Fruit fly (Drosophila melanogaster): Measurements from ENCODE around the gene CG9427.

The CG9427 gene

dm6 chr3R:9598099-9598498, 28.6 kb downstream of the CG9427 start:
- TF ChIP-seq brk (GFP tag; optimal IDR thresholded peaks at IDR 0.05) (no peak), fru (GFP tag; optimal IDR thresholded peaks at IDR 0.05) (peak; percentile 52), N (GFP tag; optimal IDR thresholded peaks at IDR 0.05) (no peak), dmrt93B (GFP tag; optimal IDR thresholded peaks at IDR 0.05) (peak; percentile 21), h (GFP tag; optimal IDR thresholded peaks at IDR 0.05) (peak; percentile 65), foxo (GFP tag; optimal IDR thresholded peaks at IDR 0.05) (peak in 1 of 2 experiments; percentile 70), HLH106 (tag; optimal IDR thresholded peaks at IDR 0.05) (peak; percentile 55), woc (GFP tag; optimal IDR thresholded peaks at IDR 0.05) (no peak), psq (GFP tag; optimal IDR thresholded peaks at IDR 0.05) (peak; percentile 42), GATAd (GFP tag; optimal IDR thresholded peaks at IDR 0.05) (no peak), sv (GFP tag; optimal IDR thresholded peaks at IDR 0.05) (no peak), ey (GFP tag; optimal IDR thresholded peaks at IDR 0.05) (peak; percentile 53), CG9705 (GFP tag; optimal IDR thresholded peaks at IDR 0.05) (no peak), CG32264 (GFP tag; optimal IDR thresholded peaks at IDR 0.05) (no peak), Hr83 (GFP tag; optimal IDR thresholded peaks at IDR 0.05; ENCODE audit: poor library complexity, severe bottlenecking) (no peak), jim (GFP tag; optimal IDR thresholded peaks at IDR 0.05) (no peak), Sp1 (GFP tag; optimal IDR thresholded peaks at IDR 0.05) (peak; percentile 41), OdsH (GFP tag; optimal IDR thresholded peaks at IDR 0.05) (peak; percentile 29), rgr (GFP tag; optimal IDR thresholded peaks at IDR 0.05) (peak; percentile 50), Hr78 (GFP tag; optimal IDR thresholded peaks at IDR 0.05) (no peak), CrebA (GFP tag; optimal IDR thresholded peaks at IDR 0.05; ENCODE audit: borderline replicate concordance) (no peak), Rel (GFP tag; optimal IDR thresholded peaks at IDR 0.05) (no peak), Rel (tag; optimal IDR thresholded peaks at IDR 0.05) (no peak), lola (GFP tag; optimal IDR thresholded peaks at IDR 0.05) (no peak), Hnf4 (GFP tag; optimal IDR thresholded peaks at IDR 0.05) (peak; percentile 24), br (GFP tag; optimal IDR thresholded peaks at IDR 0.05) (peak; percentile 59)

dm6 chr3R:9596615-9597014, 30.1 kb downstream of the CG9427 start:
- no peak for TF ChIP-seq woc (GFP tag; optimal IDR thresholded peaks at IDR 0.05)
- TF ChIP-seq CG32264 (GFP tag; optimal IDR thresholded peaks at IDR 0.05) = no peak
- TF ChIP-seq OdsH (GFP tag; optimal IDR thresholded peaks at IDR 0.05) = no peak
- TF ChIP-seq ey (GFP tag; optimal IDR thresholded peaks at IDR 0.05) = no peak
- no peak for TF ChIP-seq brk (GFP tag; optimal IDR thresholded peaks at IDR 0.05)
- no peak for TF ChIP-seq fru (GFP tag; optimal IDR thresholded peaks at IDR 0.05)
- TF ChIP-seq foxo (GFP tag; optimal IDR thresholded peaks at IDR 0.05) = no peak
- no peak for TF ChIP-seq HLH106 (tag; optimal IDR thresholded peaks at IDR 0.05)
- TF ChIP-seq dsf (GFP tag; optimal IDR thresholded peaks at IDR 0.05; ENCODE audit: borderline replicate concordance) = no peak
- TF ChIP-seq CG9705 (GFP tag; optimal IDR thresholded peaks at IDR 0.05) = no peak

DNA sequence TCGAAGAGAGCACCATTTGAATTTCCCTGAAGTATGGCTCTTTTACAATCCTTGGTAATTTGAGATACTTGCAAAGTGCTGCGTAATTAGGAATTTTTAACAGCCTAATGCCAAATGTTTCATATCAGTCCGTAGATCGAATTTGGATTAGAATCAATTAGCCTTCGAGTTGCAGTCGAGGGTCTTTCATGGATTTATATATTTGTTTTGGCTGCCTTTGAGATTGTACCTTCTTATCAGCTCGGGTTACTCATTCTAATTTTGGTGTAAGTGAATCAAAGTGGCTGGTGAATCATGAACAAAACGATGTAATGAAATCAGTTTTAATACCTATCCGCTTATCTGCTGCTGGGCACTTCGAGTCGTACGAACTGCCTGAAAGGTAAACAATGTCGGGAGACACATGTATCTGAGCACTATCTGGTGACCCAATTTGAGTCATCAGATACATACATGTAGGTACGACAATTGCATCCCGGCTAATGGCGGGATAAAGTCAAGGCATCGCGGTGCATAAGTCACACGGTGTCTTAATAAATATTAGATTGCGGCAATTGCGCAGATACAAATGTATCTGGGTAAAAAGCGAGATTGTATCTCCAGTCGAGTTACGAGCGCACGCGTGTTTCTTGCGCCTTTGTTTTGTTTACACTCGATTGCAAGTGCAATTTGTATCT, 30.9 kb downstream of the CG9427 start:
- TF ChIP-seq dl (GFP tag; optimal IDR thresholded peaks at IDR 0.05; ENCODE audit: insufficient read depth in 1 of 2, partially characterized antibody in 2 of 2) (no peak), dmrt93B (GFP tag; optimal IDR thresholded peaks at IDR 0.05) (no peak), Abd-B (GFP tag; optimal IDR thresholded peaks at IDR 0.05) (no peak), Dfd (GFP tag; optimal IDR thresholded peaks at IDR 0.05) (no peak), Dif (GFP tag; optimal IDR thresholded peaks at IDR 0.05; ENCODE audit: partially characterized antibody) (no peak), pan (optimal IDR thresholded peaks at IDR 0.05) (no peak), rgr (GFP tag; optimal IDR thresholded peaks at IDR 0.05) (no peak), lola (GFP tag; optimal IDR thresholded peaks at IDR 0.05) (no peak)

- TF ChIP-seq Myc (optimal IDR thresholded peaks at IDR 0.05) = no peak
- no peak for TF ChIP-seq CrebA (GFP tag; optimal IDR thresholded peaks at IDR 0.05; ENCODE audit: borderline replicate concordance)
- TF ChIP-seq dmrt93B (GFP tag; optimal IDR thresholded peaks at IDR 0.05) = no peak
- TF ChIP-seq dsf (GFP tag; optimal IDR thresholded peaks at IDR 0.05; ENCODE audit: borderline replicate concordance) = no peak
- TF ChIP-seq sv (GFP tag; optimal IDR thresholded peaks at IDR 0.05) = no peak
- no peak for TF ChIP-seq tai (GFP tag; optimal IDR thresholded peaks at IDR 0.05)
Measured at dm6 chr3R:9594839-9595238, 31.9 kb downstream of the CG9427 start.

Data from whole organism, wandering third instar larva.